Fruit fly (Drosophila melanogaster) Kc167 (cell line): ENCODE data around the gene PK1-R.

Experiments
- Sin3A ChIP-seq: fragments of >200 bp; optimal IDR thresholded peaks from 2 replicates; lab custom pipeline; 2018; ENCODE audit warnings: missing external identifiers
- psq ChIP-seq: fragments of >200 bp; optimal IDR thresholded peaks from 2 replicates; lab custom pipeline; 2017; ENCODE audit warnings: missing external identifiers
- ttk ChIP-seq: sonication (Bioruptor generic); optimal IDR thresholded peaks from 2 replicates; lab custom pipeline; 2017; ENCODE audit warnings: missing external identifiers

DNA sequence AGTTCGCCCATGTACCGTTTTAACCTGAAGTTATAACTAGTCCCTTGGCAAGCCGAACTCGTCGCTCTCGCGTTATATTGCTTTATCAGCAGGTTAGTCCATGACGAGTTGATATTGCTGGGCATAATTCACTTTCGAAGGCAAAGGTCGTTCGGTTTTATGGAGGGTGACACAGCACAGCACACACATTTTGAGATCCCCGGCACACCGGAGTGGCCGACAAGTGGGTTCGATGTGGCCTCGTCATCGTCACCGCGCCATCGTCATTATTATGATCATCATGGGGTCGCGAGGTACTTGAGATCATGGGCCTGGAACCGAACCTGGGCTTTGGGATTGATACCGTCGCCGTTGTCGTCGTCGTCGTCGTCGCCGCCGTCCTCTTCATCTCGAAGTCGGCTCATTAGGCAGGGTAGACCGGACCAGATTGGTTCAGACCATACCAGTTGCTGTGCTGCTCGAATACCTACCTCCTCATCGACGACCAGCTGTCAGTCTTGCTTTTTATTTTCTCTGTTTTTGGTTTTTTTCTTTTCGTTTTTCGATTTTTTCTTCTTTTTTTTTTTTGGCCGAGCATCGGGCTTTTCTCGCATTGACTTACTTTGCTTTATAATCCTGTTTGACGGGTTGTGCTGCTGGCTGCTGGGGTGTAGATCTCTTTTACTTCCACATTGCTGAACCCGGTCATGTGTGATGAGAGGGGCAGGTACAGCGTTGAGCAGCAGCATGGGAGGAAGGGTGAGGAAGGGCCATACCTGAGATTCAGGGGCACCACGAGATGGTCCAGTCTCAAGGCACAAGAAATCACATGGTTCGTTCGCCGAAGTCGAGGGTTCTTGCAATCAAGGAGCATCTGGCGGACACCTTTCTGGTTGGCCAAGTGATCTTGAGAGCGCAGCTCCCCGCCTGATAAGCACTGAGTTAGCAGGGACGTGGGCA is 41.6 kb downstream of the PK1-R start:
- TF ChIP-seq psq (lab: Kevin White, UChicago) (no peak), Sin3A (lab: Kevin White, UChicago) (no peak), ttk (lab: Kevin White, UChicago) (no peak)
